Worm (Caenorhabditis elegans): ENCODE results near the gene srsx-17.

The srsx-17 gene

DNA sequence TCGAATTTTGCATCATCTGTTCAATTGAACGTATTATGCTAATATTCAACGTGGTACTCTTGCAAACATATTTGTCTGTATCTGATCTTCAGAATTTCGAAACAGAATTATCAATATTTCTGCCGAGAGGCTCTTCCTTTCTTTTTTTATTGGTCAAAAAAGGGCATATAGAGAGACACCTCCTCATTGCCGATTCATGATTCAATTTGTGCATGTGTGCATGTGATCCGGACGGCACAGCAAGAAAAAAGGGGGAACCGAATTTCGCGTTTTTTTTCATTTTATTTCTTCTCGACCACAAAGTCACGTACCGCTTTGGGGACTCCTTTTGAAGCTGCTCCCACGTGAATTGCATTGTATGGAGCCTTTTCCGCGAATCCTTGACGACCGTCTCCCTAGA lies 34.1 kb downstream of the srsx-17 start, which contains the start of gene mcp-1:
Gene mcp-1, plus strand, starts transcription at position 292 of the 400 bp plus-strand sequence.
- no peak for TF ChIP-seq nfya-1 (tag; optimal IDR thresholded peaks at IDR 0.05; ENCODE audit: borderline replicate concordance, insufficient read depth)
- no peak for TF ChIP-seq attf-6 (GFP tag; IDR thresholded peaks at IDR 0.05)
- no peak for TF ChIP-seq Y79H2A.3 (GFP tag; conservative IDR thresholded peaks at IDR 0.05)
- TF ChIP-seq C06A6.2 (GFP tag; conservative IDR thresholded peaks at IDR 0.05): no peak
- no peak for TF ChIP-seq snpc-4 (GFP tag; optimal IDR thresholded peaks at IDR 0.05)
- TF ChIP-seq snpc-4 (tag; optimal IDR thresholded peaks at IDR 0.05): no peak
- TF ChIP-seq madf-8 (GFP tag; conservative IDR thresholded peaks at IDR 0.05): no peak
- TF ChIP-seq B0261.1 (tag; optimal IDR thresholded peaks at IDR 0.05): no peak
- 0 out of 2 replicates have a peak, but pooled peaks have one; percentile 16 for TF ChIP-seq cebp-2 (GFP tag; IDR thresholded peaks at IDR 0.05)

ce11 chrV:5963092-5963491 lies 35.6 kb downstream of the srsx-17 start:
- TF ChIP-seq let-526 (GFP tag; IDR thresholded peaks at IDR 0.05) (no peak), F57C9.4 (tag; optimal IDR thresholded peaks at IDR 0.05) (no peak), ztf-22 (GFP tag; optimal IDR thresholded peaks at IDR 0.05) (no peak), Y79H2A.3 (GFP tag; conservative IDR thresholded peaks at IDR 0.05) (no peak), sdz-38 (tag; optimal IDR thresholded peaks at IDR 0.05) (no peak), nhr-120 (GFP tag; IDR thresholded peaks at IDR 0.05) (no peak), F57A8.1 (GFP tag; optimal IDR thresholded peaks at IDR 0.05) (no peak), madf-8 (GFP tag; conservative IDR thresholded peaks at IDR 0.05) (no peak), lsy-27 (tag; optimal IDR thresholded peaks at IDR 0.05; ENCODE audit: borderline replicate concordance, insufficient read depth) (no peak), mcd-1 (GFP tag; IDR thresholded peaks at IDR 0.05) (no peak), let-607 (tag; optimal IDR thresholded peaks at IDR 0.05) (no peak), cebp-1 (GFP tag; IDR thresholded peaks at IDR 0.05) (no peak), cebp-1 (tag; optimal IDR thresholded peaks at IDR 0.05) (no peak), efl-1 (GFP tag; optimal IDR thresholded peaks at IDR 0.05) (no peak), rec-8 (tag; optimal IDR thresholded peaks at IDR 0.05) (no peak), egl-18 (GFP tag; IDR thresholded peaks at IDR 0.05) (no peak), hlh-26 (GFP tag; conservative IDR thresholded peaks at IDR 0.05) (no peak), tbx-9 (tag; optimal IDR thresholded peaks at IDR 0.05; ENCODE audit: borderline replicate concordance) (no peak), B0261.1 (tag; optimal IDR thresholded peaks at IDR 0.05) (no peak)

DNA sequence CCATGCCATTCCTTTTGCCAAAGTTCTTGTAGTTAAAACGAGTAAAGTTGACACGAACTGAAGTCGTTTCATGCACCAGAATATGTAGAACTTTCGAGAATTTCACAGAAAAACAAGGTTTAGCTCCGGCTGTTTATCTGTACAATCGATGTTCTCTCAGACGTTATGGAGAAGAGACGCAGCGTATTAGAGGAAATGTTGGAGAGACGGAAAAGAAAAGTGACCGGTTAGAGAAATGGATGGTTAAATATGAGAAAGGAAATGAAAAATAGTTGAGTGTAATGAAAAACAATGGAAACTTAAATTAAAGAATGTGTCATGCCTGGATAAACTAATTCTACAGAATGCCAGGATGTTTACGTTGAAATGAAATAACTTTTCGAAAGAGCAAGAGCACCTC lies 36.2 kb downstream of the srsx-17 start, which contains the start of gene pcm-1:
Gene pcm-1, minus strand, starts transcription at position 187 of the 400 bp plus-strand sequence.
- TF ChIP-seq dox-1 (GFP tag; IDR thresholded peaks at IDR 0.05) (no peak), ceh-58 (GFP tag; IDR thresholded peaks at IDR 0.05) (no peak), madf-10 (tag; optimal IDR thresholded peaks at IDR 0.05) (no peak), hsf-1 (GFP tag; IDR thresholded peaks at IDR 0.05) (no peak), hrde-1 (tag; optimal IDR thresholded peaks at IDR 0.05; ENCODE audit: borderline replicate concordance) (no peak), cebp-2 (GFP tag; IDR thresholded peaks at IDR 0.05) (no peak), zim-3 (tag; optimal IDR thresholded peaks at IDR 0.05) (no peak), K12H6.12 (tag; optimal IDR thresholded peaks at IDR 0.05) (peak; percentile 33), K11D2.4 (GFP tag; IDR thresholded peaks at IDR 0.05) (no peak), madf-8 (GFP tag; conservative IDR thresholded peaks at IDR 0.05) (no peak), lag-1 (GFP tag; IDR thresholded peaks at IDR 0.05) (no peak), B0261.1 (tag; optimal IDR thresholded peaks at IDR 0.05) (no peak), ztf-3 (GFP tag; optimal IDR thresholded peaks at IDR 0.05) (no peak), somi-1 (GFP tag; optimal IDR thresholded peaks at IDR 0.05) (no peak), hmg-1.2 (GFP tag; IDR thresholded peaks at IDR 0.05) (peak; percentile 45; the same call in 1 of the 2 replicates)

Data from whole organism, young adult.